Fruit fly (Drosophila melanogaster) whole organism, adult: ENCODE results near the gene CG7724.

Experiments
- CG12768 ChIP-seq: fragments of 200-800 bp; sonication (Bioruptor generic); optimal IDR thresholded peaks from 2 replicates; lab custom pipeline; 2017; ENCODE audit warnings: missing biosample characterization, missing genetic modification characterization, mild to moderate bottlenecking, moderate library complexity, missing genetic modification reagents
- CG5204 ChIP-seq: fragments of 200-800 bp; sonication (Bioruptor generic); optimal IDR thresholded peaks from 2 replicates; lab custom pipeline; 2016; ENCODE audit warnings: missing biosample characterization, missing genetic modification characterization
- CG7045 ChIP-seq: fragments of 200-800 bp; sonication (Bioruptor generic); optimal IDR thresholded peaks from 2 replicates; lab custom pipeline; 2017; ENCODE audit warnings: missing biosample characterization, mild to moderate bottlenecking, missing genetic modification characterization
- Clk ChIP-seq: fragments of 200-800 bp; sonication (Bioruptor generic); optimal IDR thresholded peaks from 2 replicates; lab custom pipeline; 2017; ENCODE audit warnings: missing biosample characterization, missing genetic modification characterization
- bab1 ChIP-seq: fragments of 200-800 bp; sonication (Bioruptor generic); optimal IDR thresholded peaks from 3 replicates; lab custom pipeline; 2019; ENCODE audit warnings: missing biosample characterization, mild to moderate bottlenecking, missing genetic modification characterization, moderate library complexity
- cnc ChIP-seq, 2 experiments: fragments of >200 bp; optimal IDR thresholded peaks; 2 replicates each; lab custom pipeline; 2017

- TF ChIP-seq CG7045 (GFP tag; lab: Kevin White, UChicago): no peak
- no peak for TF ChIP-seq CG5204 (GFP tag; lab: Kevin White, UChicago)
- TF ChIP-seq Clk (GFP tag; lab: Kevin White, UChicago): no peak
- no peak for TF ChIP-seq cnc (optimal IDR thresholded peaks at IDR 0.05; lab: Kevin White, UChicago)
- no peak for TF ChIP-seq CG12768 (GFP tag; lab: Kevin White, UChicago)
- no peak for TF ChIP-seq bab1 (GFP tag; lab: Kevin White, UChicago)
These were observed 38.9 kb upstream of the CG7724 start for dm6 chr3L:17016576-17016917.
